Worm (Caenorhabditis elegans) whole organism, young adult: ENCODE results near the gene chil-6.

Experiments
- B0035.1 ChIP-seq: sonication (generic microtip); optimal IDR thresholded peaks from 2 replicates; lab custom pipeline; 2016; ENCODE audit warnings: missing genetic modification characterization, mild to moderate bottlenecking, missing compliant biosample characterization, missing genotype, missing genetic modification reagents
- B0336.3 ChIP-seq: fragments of 200-800 bp; sonication (Bioruptor generic); IDR thresholded peaks from 2 replicates; pipeline ENCODE4 v1.3.6; 2022; ENCODE audit warnings: missing genetic modification characterization, missing compliant biosample characterization
- F33H1.4 ChIP-seq: fragments of 200-800 bp; sonication (Bioruptor generic); IDR thresholded peaks from 2 replicates; pipeline ENCODE4 v1.3.6; 2022; ENCODE audit warnings: missing genetic modification reagents, missing genetic modification characterization, missing compliant biosample characterization
- F37B4.10 ChIP-seq: fragments of 200-800 bp; sonication (Bioruptor generic); IDR thresholded peaks from 2 replicates; pipeline ENCODE4 v1.3.6; 2022; ENCODE audit warnings: missing genetic modification characterization, missing compliant biosample characterization
- T07F8.4 ChIP-seq: sonication (generic microtip); optimal IDR thresholded peaks from 2 replicates; lab custom pipeline; 2016; ENCODE audit warnings: mild to moderate bottlenecking, missing genetic modification characterization, moderate library complexity, missing compliant biosample characterization
- T26A5.8 ChIP-seq: sonication (generic microtip); optimal IDR thresholded peaks from 2 replicates; lab custom pipeline; 2016; ENCODE audit warnings: missing genetic modification characterization, missing compliant biosample characterization
- Y53F4B.3 ChIP-seq: fragments of 200-800 bp; sonication (Bioruptor generic); IDR thresholded peaks from 2 replicates; pipeline ENCODE4 v1.3.6; 2022; ENCODE audit warnings: missing genetic modification reagents, missing genetic modification characterization, missing compliant biosample characterization
- Y56A3A.18 ChIP-seq: fragments of 200-800 bp; sonication (Bioruptor generic); IDR thresholded peaks from 2 replicates; pipeline ENCODE4 v1.3.6; 2022; ENCODE audit warnings: missing genetic modification reagents, missing genetic modification characterization, missing compliant biosample characterization
- aptf-2 ChIP-seq: fragments of 200-800 bp; sonication (Bioruptor generic); conservative IDR thresholded peaks from 2 replicates; pipeline ENCODE4 v1.3.6; 2022; ENCODE audit warnings: missing genetic modification reagents, missing genetic modification characterization, missing compliant biosample characterization
- bed-1 ChIP-seq: fragments of 200-800 bp; sonication (Bioruptor generic); IDR thresholded peaks from 2 replicates; pipeline ENCODE4 v1.3.6; 2022; ENCODE audit warnings: missing genetic modification reagents, missing genetic modification characterization, missing compliant biosample characterization
- bed-2 ChIP-seq: fragments of 200-800 bp; sonication (Bioruptor generic); IDR thresholded peaks from 2 replicates; pipeline ENCODE4 v1.3.6; 2022; ENCODE audit warnings: missing genetic modification reagents, missing genetic modification characterization, missing compliant biosample characterization
- chd-7 ChIP-seq: sonication (generic microtip); optimal IDR thresholded peaks from 2 replicates; lab custom pipeline; 2016; ENCODE audit warnings: mild to moderate bottlenecking, missing genetic modification characterization, moderate library complexity, missing compliant biosample characterization
- die-1 ChIP-seq: sonication (generic microtip); optimal IDR thresholded peaks from 2 replicates; lab custom pipeline; 2016; ENCODE audit warnings: missing genotype, mild to moderate bottlenecking, missing genetic modification characterization, missing compliant biosample characterization
- dox-1 ChIP-seq: fragments of 200-800 bp; sonication (Bioruptor generic); IDR thresholded peaks from 2 replicates; pipeline ENCODE4 v1.3.6; 2022; ENCODE audit warnings: missing genetic modification reagents, missing genetic modification characterization, missing compliant biosample characterization
- egrh-3 ChIP-seq: fragments of 200-800 bp; sonication (Bioruptor generic); IDR thresholded peaks from 2 replicates; pipeline ENCODE4 v1.3.6; 2022; ENCODE audit warnings: missing genetic modification reagents, missing genetic modification characterization, missing compliant biosample characterization
- ekl-4 ChIP-seq: fragments of 200-800 bp; sonication (Bioruptor generic); IDR thresholded peaks from 2 replicates; pipeline ENCODE4 v1.3.6; 2022; ENCODE audit warnings: missing genetic modification reagents, missing genetic modification characterization, missing compliant biosample characterization
- ets-4 ChIP-seq: fragments of 200-800 bp; sonication (Bioruptor generic); optimal IDR thresholded peaks from 2 replicates; lab custom pipeline; 2018; ENCODE audit warnings: mild to moderate bottlenecking, missing genetic modification characterization, missing compliant biosample characterization
- gei-17 ChIP-seq: fragments of 200-800 bp; sonication (Bioruptor generic); optimal IDR thresholded peaks from 2 replicates; lab custom pipeline; 2018; ENCODE audit warnings: mild to moderate bottlenecking, missing genetic modification characterization, missing compliant biosample characterization
- hlh-12 ChIP-seq: sonication (generic microtip); optimal IDR thresholded peaks from 2 replicates; lab custom pipeline; 2016; ENCODE audit warnings: missing genetic modification characterization, missing compliant biosample characterization
- hlh-26 ChIP-seq: fragments of 200-800 bp; sonication (Bioruptor generic); conservative IDR thresholded peaks from 2 replicates; pipeline ENCODE4 v1.3.6; 2022; ENCODE audit warnings: missing genetic modification reagents, missing genetic modification characterization, missing compliant biosample characterization
- hmg-1.2 ChIP-seq: fragments of 200-800 bp; sonication (Bioruptor generic); IDR thresholded peaks from 2 replicates; pipeline ENCODE4 v1.3.6; 2022; ENCODE audit warnings: missing genetic modification reagents, missing genetic modification characterization, missing compliant biosample characterization
- lin-35 ChIP-seq, 3 experiments: fragments of 150-350 bp in 2 of 3; sonication (generic microtip) in 1 of 3; optimal IDR thresholded peaks; 2 replicates each; lab custom pipeline; 2014 to 2018; ENCODE audit warnings: missing biosample characterization in 3 of 3, missing genetic modification characterization in 3 of 3, missing genetic modification reagents in 3 of 3
- lir-1 ChIP-seq: fragments of 200-800 bp; sonication (Bioruptor generic); conservative IDR thresholded peaks from 2 replicates; pipeline ENCODE4 v1.3.6; 2022; ENCODE audit warnings: missing genetic modification reagents, missing genetic modification characterization, missing compliant biosample characterization
- madf-3 ChIP-seq: fragments of 200-800 bp; sonication (Bioruptor generic); IDR thresholded peaks from 2 replicates; pipeline ENCODE4 v1.3.6; 2022; ENCODE audit warnings: missing genetic modification reagents, missing genetic modification characterization, missing compliant biosample characterization
- madf-8 ChIP-seq: fragments of 200-800 bp; sonication (Bioruptor generic); conservative IDR thresholded peaks from 2 replicates; pipeline ENCODE4 v1.3.6; 2022; ENCODE audit warnings: missing genetic modification reagents, missing genetic modification characterization, missing compliant biosample characterization
- mes-4 ChIP-seq: sonication (generic microtip); optimal IDR thresholded peaks from 2 replicates; lab custom pipeline; 2016; ENCODE audit warnings: missing genotype, missing genetic modification characterization, missing compliant biosample characterization
- nfya-2 ChIP-seq: fragments of 200-800 bp; sonication (Bioruptor generic); IDR thresholded peaks from 2 replicates; pipeline ENCODE4 v1.3.6; 2022; ENCODE audit warnings: missing genetic modification reagents, missing genetic modification characterization, missing compliant biosample characterization
- pha-4 ChIP-seq: fragments of 150-350 bp; sonication (generic microtip); optimal IDR thresholded peaks from 2 replicates; lab custom pipeline; 2014; ENCODE audit warnings: missing biosample characterization, missing genetic modification reagents, missing genetic modification characterization
- rcor-1 ChIP-seq: fragments of 200-800 bp; sonication (Bioruptor generic); IDR thresholded peaks from 2 replicates; pipeline ENCODE4 v1.3.6; 2022; ENCODE audit warnings: missing genetic modification reagents, missing genetic modification characterization, missing compliant biosample characterization
- sea-2 ChIP-seq: fragments of 200-800 bp; sonication (Bioruptor generic); IDR thresholded peaks from 2 replicates; pipeline ENCODE4 v1.3.6; 2022; ENCODE audit warnings: missing genetic modification characterization, missing compliant biosample characterization
- snpc-1.3 ChIP-seq: sonication (generic microtip); optimal IDR thresholded peaks from 2 replicates; lab custom pipeline; 2017; ENCODE audit warnings: missing genetic modification characterization, mild to moderate bottlenecking, missing compliant biosample characterization, antibody characterized with exemption, moderate library complexity, missing genotype, missing genetic modification reagents; ENCODE audit not compliant: insufficient read depth
- snpc-3.4 ChIP-seq: sonication (generic microtip); optimal IDR thresholded peaks from 2 replicates; lab custom pipeline; 2017; ENCODE audit warnings: missing genetic modification characterization, mild to moderate bottlenecking, missing compliant biosample characterization, antibody characterized with exemption, moderate library complexity, missing genotype, missing genetic modification reagents
- tlf-1 ChIP-seq: fragments of 200-800 bp; sonication (Bioruptor generic); optimal IDR thresholded peaks from 2 replicates; lab custom pipeline; 2018; ENCODE audit warnings: mild to moderate bottlenecking, missing genetic modification characterization, missing compliant biosample characterization

Gene chil-6

DNA sequence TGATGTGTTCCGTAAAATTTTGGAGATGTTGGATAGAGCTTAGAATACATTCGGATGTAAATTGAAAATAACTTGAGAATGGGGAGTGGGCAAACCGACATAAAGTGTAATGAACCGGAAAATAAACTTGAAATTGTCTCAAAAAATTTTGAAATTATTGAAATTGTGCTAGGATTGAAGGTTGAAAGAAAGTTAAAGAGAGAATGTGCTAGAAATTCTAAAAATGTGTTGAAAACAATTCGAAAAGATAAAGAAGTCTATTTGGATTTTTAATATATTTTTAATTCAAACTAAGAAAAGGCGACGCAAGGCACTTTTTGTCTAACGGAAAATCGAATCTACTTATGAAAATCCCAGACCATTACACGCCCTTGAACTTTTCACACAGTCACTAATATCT is 23.8 kb downstream of the chil-6 start, which contains the start of gene ZK938.3:
TSS of gene ZK938.3 (minus strand) at position 101 of the 400 bp plus-strand sequence.
- TF ChIP-seq ets-4, result no peak
- no peak for TF ChIP-seq mes-4 (tag; lab: Kevin White, UChicago)
- no peak for TF ChIP-seq B0035.1 (tag; lab: Kevin White, UChicago)
- no peak for TF ChIP-seq sea-2 (GFP tag; lab: Robert Waterston, UW)
- TF ChIP-seq madf-8, result no peak
- TF ChIP-seq madf-3 (GFP tag; lab: Robert Waterston, UW), result no peak
- no peak for TF ChIP-seq F37B4.10
- TF ChIP-seq snpc-3.4 (tag; lab: Kevin White, UChicago), result no peak
- no peak for TF ChIP-seq dox-1
- no peak for TF ChIP-seq hmg-1.2 (GFP tag; lab: Robert Waterston, UW)
- TF ChIP-seq die-1 (tag; lab: Kevin White, UChicago), result no peak
- TF ChIP-seq lin-35 (GFP tag; optimal IDR thresholded peaks at IDR 0.05; lab: Kevin White, UChicago), result no peak
- TF ChIP-seq lir-1 (GFP tag; lab: Robert Waterston, UW), result no peak
- TF ChIP-seq T07F8.4 (tag; lab: Kevin White, UChicago), result no peak

DNA sequence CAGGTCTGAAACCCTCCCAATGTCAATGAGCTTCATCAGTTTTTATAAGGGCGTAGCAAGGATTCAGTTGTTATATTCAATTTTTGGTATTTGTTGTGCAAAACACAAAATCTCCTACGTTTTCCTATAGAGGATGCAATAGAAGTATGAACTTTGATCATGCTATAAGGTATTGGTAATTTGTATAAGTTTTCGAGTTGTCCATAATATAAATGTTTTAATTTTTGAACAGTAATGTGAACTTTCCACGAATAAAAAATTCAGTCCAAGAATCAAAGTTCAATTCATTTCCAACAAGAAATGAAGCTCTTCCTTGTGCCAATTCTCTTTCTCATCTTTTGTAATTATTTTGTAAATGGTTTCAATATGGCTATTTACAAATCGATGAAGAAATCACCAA is 26.7 kb downstream of the chil-6 start, which contains the start of gene ZK938.12:
TSS of gene ZK938.12 (plus strand) at position 301 of the 400 bp plus-strand sequence.
- no peak for TF ChIP-seq Y53F4B.3 (GFP tag; lab: Robert Waterston, UW)

DNA sequence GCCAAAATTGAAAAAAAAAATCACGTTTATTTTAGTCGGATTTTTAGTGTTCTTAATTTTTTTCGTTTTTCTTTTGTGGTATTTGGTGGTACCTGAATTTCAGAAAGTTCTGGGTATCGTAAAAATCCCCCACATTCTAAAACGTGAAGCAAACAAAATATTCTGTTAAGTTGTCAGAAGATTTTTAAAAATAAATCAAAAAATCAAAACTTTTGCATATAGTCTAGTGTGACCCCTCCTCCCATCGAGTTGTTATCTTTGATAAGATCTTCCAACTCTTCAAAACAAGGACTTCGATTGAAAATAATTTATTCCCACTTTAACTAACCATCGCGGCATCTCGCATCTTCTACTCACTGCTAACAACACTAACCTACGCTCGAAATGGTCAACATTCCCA is 28.6 kb downstream of the chil-6 start, which contains the start of gene ZK938.1:
TSS of gene ZK938.1 (plus strand) at position 301 of the 400 bp plus-strand sequence.
- TF ChIP-seq hlh-12 (tag; lab: Kevin White, UChicago) (no peak), ekl-4 (GFP tag; lab: Robert Waterston, UW) (no peak), snpc-1.3 (no peak), bed-1 (GFP tag; lab: Robert Waterston, UW) (no peak), mes-4 (tag; lab: Kevin White, UChicago) (no peak), T26A5.8 (tag; lab: Kevin White, UChicago) (no peak), egrh-3 (GFP tag; lab: Robert Waterston, UW) (no peak), hlh-26 (GFP tag; lab: Robert Waterston, UW) (no peak), nfya-2 (GFP tag; lab: Robert Waterston, UW) (no peak), B0336.3 (no peak), pha-4 (no peak)

DNA sequence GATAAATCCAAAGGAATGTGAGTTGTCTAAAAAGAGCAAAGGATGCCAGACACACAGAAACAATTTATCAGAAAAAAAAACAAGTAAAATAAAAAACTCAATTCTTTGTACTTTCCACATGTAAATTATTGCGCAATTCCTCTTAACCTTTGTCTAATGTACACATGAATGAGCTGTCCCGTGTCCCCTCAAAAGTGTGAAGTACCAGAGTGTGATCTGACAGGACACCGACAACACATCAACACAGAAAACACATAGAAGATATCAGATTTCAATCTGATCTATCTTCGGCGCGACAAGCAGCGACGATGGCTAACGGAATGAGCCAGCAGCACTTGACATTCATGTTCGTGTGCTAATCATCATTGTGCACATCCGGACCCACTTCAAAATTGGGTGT is 29.2 kb downstream of the chil-6 start:
- TF ChIP-seq Y56A3A.18 (no peak), tlf-1 (GFP tag; lab: Kevin White, UChicago) (no peak), bed-2 (GFP tag; lab: Robert Waterston, UW) (no peak), gei-17 (GFP tag; lab: Kevin White, UChicago) (no peak), F33H1.4 (GFP tag; lab: Robert Waterston, UW) (no peak), chd-7 (tag; lab: Kevin White, UChicago) (no peak), madf-8 (no peak), rcor-1 (GFP tag; lab: Robert Waterston, UW) (no peak), snpc-3.4 (tag; lab: Kevin White, UChicago) (no peak), aptf-2 (GFP tag; lab: Robert Waterston, UW) (no peak), egrh-3 (GFP tag; lab: Robert Waterston, UW) (no peak)
